Fruit fly (Drosophila melanogaster): ENCODE data around the gene eIF5B.

The eIF5B gene

DNA sequence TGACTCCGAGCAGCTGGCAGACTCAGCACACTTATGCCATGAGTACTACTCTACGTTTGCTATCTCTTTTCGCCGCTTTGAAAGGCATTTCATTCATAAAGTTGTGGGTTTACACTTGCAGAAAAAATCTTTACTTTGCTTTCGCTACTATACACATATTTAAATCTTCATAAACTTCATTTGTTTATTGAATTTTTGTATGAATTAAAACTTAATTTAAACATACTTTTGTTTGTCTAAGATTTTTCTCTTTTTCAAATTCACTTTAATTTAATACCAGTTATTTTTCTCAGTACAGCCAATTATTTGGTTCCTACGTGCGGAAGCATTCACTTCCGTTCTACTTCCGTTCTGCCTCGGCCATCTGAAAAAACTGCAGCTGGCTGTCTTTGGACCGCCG lies 22.3 kb downstream of the eIF5B start (continued):
- no peak for TF ChIP-seq CG11398 (GFP tag; optimal IDR thresholded peaks at IDR 0.05)
- TF ChIP-seq CG8388 (GFP tag; optimal IDR thresholded peaks at IDR 0.05): peak; percentile 80
- TF ChIP-seq CG4282 (GFP tag; optimal IDR thresholded peaks at IDR 0.05): no peak
- TF ChIP-seq Atf6 (GFP tag; IDR thresholded peaks at IDR 0.05): peak; percentile 27; the same call in 1 of the 2 replicates
- TF ChIP-seq Abd-B (GFP tag; optimal IDR thresholded peaks at IDR 0.05): peak; percentile 37
- peak; percentile 77 for TF ChIP-seq Sox102F (GFP tag; optimal IDR thresholded peaks at IDR 0.05)
- TF ChIP-seq CG31441 (GFP tag; IDR thresholded peaks at IDR 0.05): peak; percentile 81
- TF ChIP-seq disco-r (GFP tag; optimal IDR thresholded peaks at IDR 0.05): no peak
- peak; percentile 83 for TF ChIP-seq unpg (GFP tag; optimal IDR thresholded peaks at IDR 0.05)
- peak; percentile 85 for TF ChIP-seq CG12391 (tag; optimal IDR thresholded peaks at IDR 0.05)
- TF ChIP-seq onecut (GFP tag; IDR thresholded peaks at IDR 0.05): peak; percentile 52
- TF ChIP-seq H2.0 (GFP tag; IDR thresholded peaks at IDR 0.05): peak; percentile 33; the same call in 1 of the 2 replicates
- peak; percentile 54 for TF ChIP-seq Ada2b (GFP tag; IDR thresholded peaks at IDR 0.05)
- TF ChIP-seq Trl (optimal IDR thresholded peaks at IDR 0.05): no peak
- TF ChIP-seq Trl (GFP tag; optimal IDR thresholded peaks at IDR 0.05): peak; percentile 58
- peak; percentile 39 for TF ChIP-seq slp2 (GFP tag; optimal IDR thresholded peaks at IDR 0.05)
- peak; percentile 48 for TF ChIP-seq Atf-2 (GFP tag; optimal IDR thresholded peaks at IDR 0.05)
- TF ChIP-seq CG6813 (GFP tag; optimal IDR thresholded peaks at IDR 0.05): peak; percentile 32
- peak; percentile 50; the same call in 1 of the 2 replicates for TF ChIP-seq sisA (GFP tag; IDR thresholded peaks at IDR 0.05)
- no peak for TF ChIP-seq CG13287 (GFP tag; IDR thresholded peaks at IDR 0.05; ENCODE audit: partially characterized antibody)
- TF ChIP-seq NC2β (GFP tag; optimal IDR thresholded peaks at IDR 0.05): peak; percentile 68
- peak; percentile 73 for TF ChIP-seq Med (GFP tag)
- TF ChIP-seq en (GFP tag; optimal IDR thresholded peaks at IDR 0.05): peak; percentile 28
- peak; percentile 37 for TF ChIP-seq CG10147 (GFP tag; optimal IDR thresholded peaks at IDR 0.05)
- TF ChIP-seq chn (GFP tag; optimal IDR thresholded peaks at IDR 0.05): peak; percentile 40
- peak; percentile 27 for TF ChIP-seq pnt (GFP tag; optimal IDR thresholded peaks at IDR 0.05)
- TF ChIP-seq ac (GFP tag; optimal IDR thresholded peaks at IDR 0.05): peak; percentile 62
- peak; percentile 53 for TF ChIP-seq ind (GFP tag; optimal IDR thresholded peaks at IDR 0.05)
- peak; percentile 64 for TF ChIP-seq Awh (GFP tag; IDR thresholded peaks at IDR 0.05)
- TF ChIP-seq Sin3A (optimal IDR thresholded peaks at IDR 0.05): no peak
- TF ChIP-seq dm (GFP tag; optimal IDR thresholded peaks at IDR 0.05): no peak
- no peak for TF ChIP-seq CG31388 (GFP tag; optimal IDR thresholded peaks at IDR 0.05)
- peak; percentile 72 for TF ChIP-seq trem (tag; optimal IDR thresholded peaks at IDR 0.05)
- TF ChIP-seq CG34376 (GFP tag; optimal IDR thresholded peaks at IDR 0.05): no peak
- TF ChIP-seq CG10267 (tag; optimal IDR thresholded peaks at IDR 0.05): peak; percentile 84
- peak; percentile 80 for TF ChIP-seq phol (tag; optimal IDR thresholded peaks at IDR 0.05)
- TF ChIP-seq CG13775 (GFP tag; optimal IDR thresholded peaks at IDR 0.05): peak; percentile 65
- TF ChIP-seq pum (GFP tag; optimal IDR thresholded peaks at IDR 0.05): peak; percentile 55
- peak; percentile 12 for TF ChIP-seq Sry-δ (GFP tag; optimal IDR thresholded peaks at IDR 0.05)
- TF ChIP-seq CG17359 (tag; optimal IDR thresholded peaks at IDR 0.05): peak; percentile 70
- TF ChIP-seq hkb (optimal IDR thresholded peaks at IDR 0.05): no peak
- TF ChIP-seq hkb (GFP tag; IDR thresholded peaks at IDR 0.05): peak; percentile 67
- TF ChIP-seq CG4854 (GFP tag; optimal IDR thresholded peaks at IDR 0.05): peak; percentile 41
- no peak for TF ChIP-seq zfh2 (GFP tag; optimal IDR thresholded peaks at IDR 0.05)
- no peak for TF ChIP-seq MTF-1 (GFP tag; optimal IDR thresholded peaks at IDR 0.05; ENCODE audit: borderline replicate concordance)
- peak; percentile 49 for TF ChIP-seq Asciz (GFP tag; optimal IDR thresholded peaks at IDR 0.05)
- TF ChIP-seq CG9215 (GFP tag; IDR thresholded peaks at IDR 0.05): peak; percentile 40
- 0 out of 3 replicates have a peak, but pooled peaks have one; percentile 61 for TF ChIP-seq CG3726 (GFP tag; IDR thresholded peaks at IDR 0.05)
- TF ChIP-seq ash1 (GFP tag; optimal IDR thresholded peaks at IDR 0.05): no peak
- peak; percentile 42 for TF ChIP-seq Vsx1 (GFP tag; optimal IDR thresholded peaks at IDR 0.05)
- TF ChIP-seq CG15269 (tag; optimal IDR thresholded peaks at IDR 0.05): peak; percentile 63
